Worm (Caenorhabditis elegans): ENCODE results near the gene F10A3.11.

DNA sequence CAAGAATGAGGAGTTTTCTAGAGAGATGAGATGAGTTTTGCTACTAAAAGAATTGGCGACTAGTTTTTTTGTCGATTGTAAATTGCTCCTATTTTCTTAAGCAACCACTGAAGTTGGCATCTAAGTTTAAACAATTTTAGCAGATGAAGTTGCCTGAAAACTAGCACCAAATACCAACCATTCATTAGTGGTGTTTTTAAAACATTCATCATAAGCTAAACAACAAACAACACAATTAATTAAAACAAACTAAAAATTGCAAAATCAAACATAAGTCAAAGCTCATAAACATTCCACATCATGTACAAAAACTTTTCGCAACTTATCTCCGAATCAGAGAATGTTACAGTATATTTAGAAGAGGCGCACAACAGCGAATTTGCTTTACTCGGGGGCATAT lies 19.6 kb downstream of the F10A3.11 start, which contains the start of gene srz-13:
- TF ChIP-seq ama-1 (optimal IDR thresholded peaks at IDR 0.05) (no peak), nhr-12 (tag; optimal IDR thresholded peaks at IDR 0.05) (no peak), snpc-4 (tag; optimal IDR thresholded peaks at IDR 0.05) (no peak), ztf-11 (tag; optimal IDR thresholded peaks at IDR 0.05) (no peak), nhr-11 (tag; optimal IDR thresholded peaks at IDR 0.05) (no peak)
